Worm (Caenorhabditis elegans): ENCODE data around the gene prx-13.

prx-13 gene

DNA sequence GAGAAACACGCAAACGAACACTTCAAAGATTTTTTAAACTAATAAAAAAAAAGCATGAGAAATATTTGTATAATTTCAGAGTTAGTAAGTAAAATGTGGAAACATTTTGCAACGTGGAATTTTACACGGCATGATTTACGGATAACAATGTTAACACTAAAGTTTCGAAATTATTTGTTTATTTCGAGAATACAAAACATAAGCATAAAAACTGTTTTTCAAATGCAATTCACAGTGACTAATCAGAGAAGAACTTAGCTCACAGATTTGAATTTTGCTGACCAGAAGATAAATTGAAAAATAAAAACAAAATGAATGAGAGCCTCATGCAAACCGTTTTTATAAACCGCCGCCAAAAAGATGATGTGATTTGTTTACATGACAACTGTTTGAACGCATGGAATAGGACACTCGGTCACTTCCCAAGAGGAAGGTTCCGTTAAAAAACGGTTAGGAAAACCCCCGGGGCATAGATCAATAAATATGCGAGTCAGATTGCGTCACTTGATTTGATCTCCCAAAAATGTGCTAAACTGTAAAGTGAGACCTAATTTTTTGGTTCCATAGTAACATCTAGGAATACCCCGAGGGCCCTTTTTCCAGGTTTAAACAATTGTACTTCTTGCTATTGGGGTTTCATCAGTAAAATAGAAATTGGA is 25.8 kb downstream of the prx-13 start, which contains the start of gene clh-3:
Gene clh-3, minus strand, starts transcription at position 51 of the 659 bp plus-strand sequence.
- TF ChIP-seq him-1 (tag; optimal IDR thresholded peaks at IDR 0.05), result no peak
- TF ChIP-seq W03F9.2 (tag; optimal IDR thresholded peaks at IDR 0.05), result no peak
- TF ChIP-seq dao-5 (tag; optimal IDR thresholded peaks at IDR 0.05), result no peak

DNA sequence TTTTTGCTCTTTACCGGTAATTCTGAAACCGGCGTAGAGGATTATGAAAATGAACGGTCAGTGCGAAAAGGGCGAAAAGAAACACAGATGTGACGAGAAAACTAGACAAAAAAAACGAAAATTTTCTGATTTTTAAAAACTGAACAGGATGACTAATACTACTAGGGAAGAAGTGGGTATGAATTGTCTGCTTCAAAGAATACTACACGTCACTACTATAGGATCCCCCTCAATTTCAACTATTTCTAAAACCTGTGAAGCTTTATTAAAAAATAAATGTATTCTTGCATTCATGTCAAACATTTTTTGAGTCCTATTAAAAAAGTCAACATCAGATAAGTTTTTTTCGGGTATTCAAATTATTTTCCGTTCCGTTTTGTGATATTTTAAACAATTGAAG is 27.7 kb downstream of the prx-13 start:
- no peak for TF ChIP-seq W03F9.2 (tag; optimal IDR thresholded peaks at IDR 0.05)
- TF ChIP-seq him-1 (tag; optimal IDR thresholded peaks at IDR 0.05), result no peak
- no peak for TF ChIP-seq dao-5 (tag; optimal IDR thresholded peaks at IDR 0.05)

DNA sequence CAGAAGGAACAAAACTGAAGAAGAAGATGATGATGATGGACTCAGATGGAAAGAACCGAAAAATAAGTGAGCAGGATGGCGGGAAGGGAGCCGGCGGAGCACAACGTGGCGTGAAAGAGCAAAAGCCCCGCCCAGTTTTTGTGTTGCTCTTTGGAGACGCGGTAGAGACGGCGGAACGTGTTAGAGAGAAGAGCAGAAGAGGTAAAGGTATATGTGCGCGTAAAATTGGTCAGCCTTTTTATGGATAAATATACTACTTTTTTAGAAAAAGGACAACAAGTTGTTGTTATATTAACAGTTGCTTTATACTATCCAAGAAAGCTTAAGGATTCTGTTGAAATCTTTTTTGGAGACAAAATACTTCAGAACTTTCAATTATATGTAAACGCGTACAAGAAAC is 34.8 kb downstream of the prx-13 start, which contains the start of gene E04F6.10:
Gene E04F6.10, minus strand, starts transcription at position 101 of the 400 bp plus-strand sequence.
- TF ChIP-seq dao-5 (tag; optimal IDR thresholded peaks at IDR 0.05), result no peak
- no peak for TF ChIP-seq him-1 (tag; optimal IDR thresholded peaks at IDR 0.05)
- no peak for TF ChIP-seq W03F9.2 (tag; optimal IDR thresholded peaks at IDR 0.05)

DNA sequence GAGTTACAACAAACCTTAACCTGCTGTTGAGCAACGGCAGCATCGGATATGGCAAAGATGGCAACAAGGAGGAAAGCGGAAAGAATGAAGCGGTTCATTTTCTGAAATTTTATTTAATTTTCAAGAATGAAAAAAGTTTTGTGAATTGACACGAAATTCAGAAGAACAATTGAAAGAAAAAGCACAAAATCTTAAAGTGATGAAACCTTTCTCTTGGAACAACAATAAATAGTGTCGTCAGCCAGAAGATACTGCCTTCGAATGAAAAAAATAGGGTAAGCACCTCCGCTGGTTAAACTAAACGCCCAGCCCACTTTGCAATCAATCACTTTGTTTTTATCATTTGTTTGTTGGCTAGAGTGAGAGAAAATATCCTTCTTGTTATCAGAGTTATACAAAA is 39.8 kb downstream of the prx-13 start, which contains the start of gene E04F6.9:
Gene E04F6.9, minus strand, starts transcription at position 101 of the 400 bp plus-strand sequence.
- TF ChIP-seq W03F9.2 (tag; optimal IDR thresholded peaks at IDR 0.05), result no peak
- TF ChIP-seq him-1 (tag; optimal IDR thresholded peaks at IDR 0.05), result no peak
- TF ChIP-seq dao-5 (tag; optimal IDR thresholded peaks at IDR 0.05), result no peak

DNA sequence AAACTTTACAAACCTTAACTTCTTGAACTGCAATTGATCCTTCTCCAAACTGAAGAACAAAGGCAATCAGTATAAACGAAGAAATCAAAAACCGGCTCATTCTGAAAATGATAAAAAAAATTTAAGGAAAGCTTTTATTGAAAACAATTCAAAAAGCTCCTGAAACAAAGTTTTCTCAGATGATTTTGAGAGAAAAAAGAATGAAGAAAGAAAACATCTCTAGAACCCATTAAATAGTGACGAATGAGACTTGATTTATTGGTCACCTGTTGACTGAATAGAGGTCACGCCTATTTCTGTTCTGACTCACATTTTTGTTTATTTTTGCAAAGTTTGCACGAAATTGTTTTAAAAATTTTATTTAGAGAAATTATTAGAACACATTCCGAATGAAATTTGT is 40.5 kb downstream of the prx-13 start, which contains the start of gene E04F6.8:
Gene E04F6.8, minus strand, starts transcription at position 101 of the 400 bp plus-strand sequence.
- TF ChIP-seq W03F9.2 (tag; optimal IDR thresholded peaks at IDR 0.05) (no peak), dao-5 (tag; optimal IDR thresholded peaks at IDR 0.05) (no peak), him-1 (tag; optimal IDR thresholded peaks at IDR 0.05) (no peak)

DNA sequence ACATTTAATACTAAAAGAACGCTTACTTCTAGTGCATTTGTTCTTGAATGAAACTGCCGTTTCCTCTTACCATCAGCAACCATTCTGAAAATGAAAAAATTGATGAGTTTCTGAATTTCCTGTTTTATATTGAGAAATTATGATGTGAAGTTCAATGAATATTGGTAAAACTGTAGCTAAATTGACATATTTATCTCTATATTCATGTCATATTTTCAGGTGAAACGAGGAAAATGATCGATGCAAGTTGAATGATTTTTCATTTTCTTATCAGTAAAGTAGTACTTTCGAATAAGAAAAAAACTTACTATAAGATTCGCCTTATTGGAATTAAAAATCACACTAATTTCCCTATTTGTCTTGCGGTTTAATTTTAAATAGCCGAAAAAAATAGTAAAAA is 41.6 kb downstream of the prx-13 start, which contains the start of gene E04F6.15:
Gene E04F6.15, minus strand, starts transcription at position 101 of the 400 bp plus-strand sequence.
- TF ChIP-seq him-1 (tag; optimal IDR thresholded peaks at IDR 0.05) (no peak), dao-5 (tag; optimal IDR thresholded peaks at IDR 0.05) (no peak), W03F9.2 (tag; optimal IDR thresholded peaks at IDR 0.05) (no peak)

DNA sequence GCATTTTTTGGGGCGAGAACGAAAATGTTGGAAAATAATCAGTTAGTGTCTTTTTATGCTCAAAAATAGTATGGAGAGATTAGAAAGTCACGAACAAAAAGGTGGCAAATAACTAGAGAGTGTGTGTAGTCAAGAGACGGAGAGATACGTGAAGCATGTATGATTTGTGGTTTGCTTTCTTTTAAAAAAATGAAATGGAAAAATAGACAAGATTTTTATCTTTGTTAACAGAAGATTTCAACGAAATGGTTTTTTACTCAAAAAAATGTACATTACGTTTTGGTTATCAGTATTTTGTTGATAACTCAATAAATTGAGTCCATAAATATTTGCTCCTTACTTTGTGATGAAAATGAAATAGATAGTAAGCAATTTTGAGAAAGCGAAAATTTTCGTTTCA is 43.6 kb downstream of the prx-13 start, which contains the start of gene dhs-7:
Gene dhs-7, minus strand, starts transcription at position 277 of the 400 bp plus-strand sequence.
- TF ChIP-seq him-1 (tag; optimal IDR thresholded peaks at IDR 0.05) (no peak), dao-5 (tag; optimal IDR thresholded peaks at IDR 0.05) (no peak), W03F9.2 (tag; optimal IDR thresholded peaks at IDR 0.05) (no peak)

DNA sequence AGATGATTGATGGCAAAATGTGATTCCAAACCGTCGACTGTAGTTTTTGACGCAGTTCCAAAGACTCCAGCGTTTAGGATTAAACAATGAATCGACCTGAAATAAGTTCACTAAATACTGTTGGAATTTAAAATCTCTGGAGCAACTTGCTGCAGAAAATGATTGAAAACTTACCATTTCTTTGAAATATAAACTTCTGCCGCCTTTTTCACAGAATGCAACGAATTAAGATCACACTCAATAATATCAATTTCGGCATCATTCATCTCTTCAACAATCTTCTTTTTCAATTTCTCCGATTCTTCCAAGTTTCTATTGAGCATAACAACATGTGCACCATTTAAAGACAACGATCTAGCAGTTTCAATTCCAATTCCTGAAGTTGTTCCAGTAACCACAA is 44.2 kb downstream of the prx-13 start:
- no peak for TF ChIP-seq W03F9.2 (tag; optimal IDR thresholded peaks at IDR 0.05)
- no peak for TF ChIP-seq him-1 (tag; optimal IDR thresholded peaks at IDR 0.05)
- no peak for TF ChIP-seq dao-5 (tag; optimal IDR thresholded peaks at IDR 0.05)

DNA sequence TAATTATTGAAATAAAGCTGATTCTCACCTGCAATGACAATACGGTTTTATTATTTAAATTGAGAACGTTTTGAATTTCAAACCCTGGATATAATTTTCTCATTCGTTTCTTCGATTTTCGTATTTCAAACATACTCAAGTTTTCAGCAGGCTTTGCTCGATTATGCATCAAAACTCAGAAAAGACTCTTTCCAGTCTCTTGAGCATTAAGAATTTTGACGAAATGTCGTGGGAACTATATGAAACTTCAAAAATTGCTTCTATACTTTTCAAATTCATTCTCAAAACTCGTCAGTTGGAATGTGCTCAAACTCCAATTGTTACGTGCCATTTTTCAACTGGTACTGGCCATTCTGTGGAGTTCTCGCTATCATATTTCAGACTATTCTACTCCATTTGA is 46.4 kb downstream of the prx-13 start, which contains the start of gene srd-59:
Gene srd-59, plus strand, starts transcription at position 301 of the 400 bp plus-strand sequence.
- TF ChIP-seq W03F9.2 (tag; optimal IDR thresholded peaks at IDR 0.05), result no peak
- TF ChIP-seq him-1 (tag; optimal IDR thresholded peaks at IDR 0.05), result no peak
- TF ChIP-seq dao-5 (tag; optimal IDR thresholded peaks at IDR 0.05), result no peak

DNA sequence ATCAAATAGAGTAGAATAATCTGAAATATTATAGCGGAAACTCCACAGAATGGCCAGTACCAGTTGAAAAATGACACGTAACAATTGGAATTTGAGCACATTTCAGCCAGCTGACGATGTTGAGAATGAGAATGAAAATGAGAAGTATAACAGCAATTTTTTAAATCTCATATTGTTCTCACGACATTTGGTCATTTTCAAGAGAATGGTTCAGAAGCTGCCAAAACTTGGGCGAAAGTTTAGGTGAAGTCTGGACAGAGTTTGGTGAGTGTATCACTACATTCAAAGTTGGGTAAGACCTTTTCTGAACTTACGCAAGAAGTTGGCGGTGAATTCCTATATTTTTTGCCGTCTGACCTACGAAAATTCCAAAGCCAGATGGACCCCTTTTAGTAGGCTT is 46.9 kb downstream of the prx-13 start, which contains the start of gene srd-58:
Gene srd-58, minus strand, starts transcription at position 101 of the 400 bp plus-strand sequence.
- TF ChIP-seq dao-5 (tag; optimal IDR thresholded peaks at IDR 0.05), result no peak
- no peak for TF ChIP-seq W03F9.2 (tag; optimal IDR thresholded peaks at IDR 0.05)
- no peak for TF ChIP-seq him-1 (tag; optimal IDR thresholded peaks at IDR 0.05)

DNA sequence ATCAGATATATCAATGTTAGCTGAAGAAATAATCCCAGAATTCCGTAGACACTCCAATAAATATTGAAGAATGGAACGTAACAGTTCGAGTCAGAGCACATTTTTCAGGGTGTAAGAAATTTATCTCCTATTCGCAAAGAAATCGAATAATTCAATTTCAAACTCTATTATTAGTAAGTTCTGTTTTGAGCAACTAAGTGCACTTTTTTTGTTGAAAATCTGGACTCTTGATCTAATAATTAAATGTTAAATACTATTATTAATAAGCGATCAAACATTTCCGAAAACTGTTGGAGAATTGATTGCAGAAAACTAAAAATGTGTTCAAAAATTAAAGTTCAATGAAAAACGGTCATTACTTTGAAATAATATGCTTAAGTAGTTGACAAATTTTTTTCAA is 48.7 kb downstream of the prx-13 start, which contains the start of gene srd-56:
Gene srd-56, minus strand, starts transcription at position 101 of the 400 bp plus-strand sequence.
- TF ChIP-seq dao-5 (tag; optimal IDR thresholded peaks at IDR 0.05) (no peak), him-1 (tag; optimal IDR thresholded peaks at IDR 0.05) (no peak), W03F9.2 (tag; optimal IDR thresholded peaks at IDR 0.05) (no peak)
